Worm (Caenorhabditis elegans): ENCODE measurements around the gene otpl-7.

Gene otpl-7

ce11 chrV:8533067-8533466 is 11.8 kb downstream of the otpl-7 start, which contains the start of the genes his-8 and his-7:
Gene his-8, minus strand, starts transcription at chrV:8533086.
Gene his-7, plus strand, starts transcription at chrV:8533379.
- peak; percentile 54; the same call in 1 of the 2 replicates for TF ChIP-seq sea-1 (GFP tag; conservative IDR thresholded peaks at IDR 0.05)
- peak; percentile 14; the same call in 1 of the 2 replicates for TF ChIP-seq tbx-11 (GFP tag; IDR thresholded peaks at IDR 0.05)

DNA sequence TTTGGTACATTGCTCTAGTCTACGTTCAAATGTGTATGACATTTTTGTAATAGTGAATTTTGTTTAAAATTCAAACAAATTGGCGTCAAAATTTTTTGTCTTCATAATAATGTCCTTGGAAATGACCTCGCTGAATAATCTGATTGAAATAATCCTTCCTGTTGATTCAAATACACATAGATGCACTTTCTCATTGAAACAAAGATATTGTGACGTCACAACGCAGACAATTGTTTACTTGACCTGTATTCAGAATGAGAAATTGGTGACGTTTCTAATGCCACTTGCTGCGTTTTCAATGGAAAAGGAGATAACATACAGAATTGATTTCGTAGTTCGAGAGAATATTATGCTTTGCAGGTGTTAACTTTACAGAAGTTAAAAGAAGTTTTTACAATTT is 12.6 kb downstream of the otpl-7 start:
- TF ChIP-seq ceh-36 (tag; optimal IDR thresholded peaks at IDR 0.05) (no peak), B0310.2 (tag; optimal IDR thresholded peaks at IDR 0.05) (no peak), flt-1 (GFP tag; IDR thresholded peaks at IDR 0.05) (no peak), ceh-13 (GFP tag; optimal IDR thresholded peaks at IDR 0.05) (no peak), tbx-37 (GFP tag; conservative IDR thresholded peaks at IDR 0.05) (no peak), F13C5.2 (tag; optimal IDR thresholded peaks at IDR 0.05) (no peak), tbx-11 (GFP tag; IDR thresholded peaks at IDR 0.05) (no peak), ets-7 (tag; optimal IDR thresholded peaks at IDR 0.05) (no peak), hnd-1 (tag; optimal IDR thresholded peaks at IDR 0.05) (no peak), pes-1 (GFP tag; IDR thresholded peaks at IDR 0.05) (no peak), sea-1 (GFP tag; conservative IDR thresholded peaks at IDR 0.05) (no peak), hmg-4 (GFP tag; optimal IDR thresholded peaks at IDR 0.05) (no peak), aly-1 (tag; optimal IDR thresholded peaks at IDR 0.05) (no peak), hmbx-1 (tag; optimal IDR thresholded peaks at IDR 0.05) (no peak), ama-1 (optimal IDR thresholded peaks at IDR 0.05) (no peak), scrt-1 (GFP tag; IDR thresholded peaks at IDR 0.05) (no peak), tra-4 (tag; optimal IDR thresholded peaks at IDR 0.05) (no peak)

- TF ChIP-seq pes-1 (GFP tag; IDR thresholded peaks at IDR 0.05), result peak; percentile 70
- peak; percentile 52; the same call in 1 of the 2 replicates for TF ChIP-seq tbx-11 (GFP tag; IDR thresholded peaks at IDR 0.05)
- TF ChIP-seq tbx-37 (GFP tag; conservative IDR thresholded peaks at IDR 0.05), result peak; percentile 63; the same call in 1 of the 2 replicates
- peak; percentile 42 for TF ChIP-seq hmg-4 (GFP tag; optimal IDR thresholded peaks at IDR 0.05)
- peak; percentile 91 for TF ChIP-seq ama-1 (optimal IDR thresholded peaks at IDR 0.05)
- TF ChIP-seq scrt-1 (GFP tag; IDR thresholded peaks at IDR 0.05), result 0 out of 2 replicates have a peak, but pooled peaks have one; percentile 53
- peak; percentile 65; the same call in 1 of the 2 replicates for TF ChIP-seq flt-1 (GFP tag; IDR thresholded peaks at IDR 0.05)
- TF ChIP-seq sea-1 (GFP tag; conservative IDR thresholded peaks at IDR 0.05), result peak; percentile 75; the same call in 1 of the 2 replicates
Measured at ce11 chrV:8534534-8535283, 13.4 kb downstream of the otpl-7 start, which contains the start of the genes his-6 and his-5. Gene his-6, minus strand, starts transcription at chrV:8534977. Gene his-5, plus strand, starts transcription at chrV:8535214.

ce11 chrV:8536213-8536612 is 14.9 kb downstream of the otpl-7 start, which contains the start of gene his-39:
Gene his-39, plus strand, starts transcription at chrV:8536513.
- TF ChIP-seq pes-1 (GFP tag; IDR thresholded peaks at IDR 0.05) (no peak), ama-1 (optimal IDR thresholded peaks at IDR 0.05) (no peak), tra-4 (tag; optimal IDR thresholded peaks at IDR 0.05) (no peak), scrt-1 (GFP tag; IDR thresholded peaks at IDR 0.05) (no peak), flt-1 (GFP tag; IDR thresholded peaks at IDR 0.05) (no peak), sea-1 (GFP tag; conservative IDR thresholded peaks at IDR 0.05) (no peak), ceh-36 (tag; optimal IDR thresholded peaks at IDR 0.05) (no peak), hmg-4 (GFP tag; optimal IDR thresholded peaks at IDR 0.05) (no peak), aly-1 (tag; optimal IDR thresholded peaks at IDR 0.05) (no peak), hnd-1 (tag; optimal IDR thresholded peaks at IDR 0.05) (no peak)

- TF ChIP-seq hmbx-1 (tag; optimal IDR thresholded peaks at IDR 0.05), result no peak
- TF ChIP-seq tra-4 (tag; optimal IDR thresholded peaks at IDR 0.05), result no peak
- no peak for TF ChIP-seq F13C5.2 (tag; optimal IDR thresholded peaks at IDR 0.05)
- TF ChIP-seq pes-1 (GFP tag; IDR thresholded peaks at IDR 0.05), result no peak
- no peak for TF ChIP-seq aly-1 (tag; optimal IDR thresholded peaks at IDR 0.05)
- TF ChIP-seq ceh-36 (tag; optimal IDR thresholded peaks at IDR 0.05), result no peak
- no peak for TF ChIP-seq ets-7 (tag; optimal IDR thresholded peaks at IDR 0.05)
- TF ChIP-seq sea-1 (GFP tag; conservative IDR thresholded peaks at IDR 0.05), result no peak
- no peak for TF ChIP-seq B0310.2 (tag; optimal IDR thresholded peaks at IDR 0.05)
- TF ChIP-seq scrt-1 (GFP tag; IDR thresholded peaks at IDR 0.05), result no peak
- no peak for TF ChIP-seq tbx-37 (GFP tag; conservative IDR thresholded peaks at IDR 0.05)
- no peak for TF ChIP-seq ama-1 (optimal IDR thresholded peaks at IDR 0.05)
- TF ChIP-seq hnd-1 (tag; optimal IDR thresholded peaks at IDR 0.05), result no peak
- TF ChIP-seq ceh-13 (GFP tag; optimal IDR thresholded peaks at IDR 0.05), result no peak
- no peak for TF ChIP-seq hmg-4 (GFP tag; optimal IDR thresholded peaks at IDR 0.05)
Measured at ce11 chrV:8537031-8537430, 15.7 kb downstream of the otpl-7 start, which contains the start of gene otpl-4. Gene otpl-4, plus strand, starts transcription at chrV:8537331.

DNA sequence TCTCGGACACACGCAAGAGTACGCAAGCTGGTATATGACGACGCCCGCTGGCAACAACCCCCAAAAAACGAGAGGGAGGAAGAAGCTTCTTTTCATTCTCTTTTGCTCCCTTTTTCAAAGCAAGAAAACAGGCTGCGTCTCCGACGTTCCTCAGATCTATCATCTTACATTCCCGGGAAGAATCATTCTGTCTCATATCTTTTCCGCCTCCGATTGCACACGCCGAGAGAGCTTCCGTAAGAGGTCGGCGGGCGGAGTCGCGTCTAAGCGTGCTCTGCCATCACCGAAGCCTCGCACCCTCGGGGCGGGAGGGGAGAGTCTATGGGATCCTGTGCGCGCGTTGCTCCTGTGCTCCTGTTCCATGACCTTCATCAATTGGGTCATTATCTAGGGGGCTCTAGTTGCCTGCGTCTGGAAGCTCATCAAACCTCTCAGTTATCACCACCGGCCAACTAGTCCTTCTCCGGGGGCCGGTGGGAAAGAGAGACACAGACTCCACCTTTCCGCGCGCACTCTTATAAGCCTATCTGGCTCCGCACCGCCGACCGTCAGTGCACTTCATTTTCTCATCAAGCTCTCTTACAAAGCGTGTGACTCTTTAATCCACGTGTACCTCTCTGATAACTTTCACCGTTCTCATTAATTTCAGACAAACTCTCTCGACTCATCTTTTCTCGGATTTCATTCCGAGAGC is 24.4 kb downstream of the otpl-7 start, which contains the start of the genes slc-17.8 and asns-1:
TSS of gene slc-17.8 (minus strand) at position 51 of the 694 bp plus-strand sequence.
TSS of gene asns-1 (plus strand) at position 644 of the 694 bp plus-strand sequence.
- no peak for TF ChIP-seq scrt-1 (GFP tag; IDR thresholded peaks at IDR 0.05)
- no peak for TF ChIP-seq ceh-13 (GFP tag; optimal IDR thresholded peaks at IDR 0.05)
- no peak for TF ChIP-seq ceh-36 (tag; optimal IDR thresholded peaks at IDR 0.05)
- no peak for TF ChIP-seq hmbx-1 (tag; optimal IDR thresholded peaks at IDR 0.05)
- no peak for TF ChIP-seq sea-1 (GFP tag; conservative IDR thresholded peaks at IDR 0.05)
- TF ChIP-seq flt-1 (GFP tag; IDR thresholded peaks at IDR 0.05), result no peak
- TF ChIP-seq tbx-11 (GFP tag; IDR thresholded peaks at IDR 0.05), result no peak
- no peak for TF ChIP-seq B0310.2 (tag; optimal IDR thresholded peaks at IDR 0.05)
- no peak for TF ChIP-seq hmg-4 (GFP tag; optimal IDR thresholded peaks at IDR 0.05)
- TF ChIP-seq aly-1 (tag; optimal IDR thresholded peaks at IDR 0.05), result no peak
- no peak for TF ChIP-seq hnd-1 (tag; optimal IDR thresholded peaks at IDR 0.05)
- TF ChIP-seq tra-4 (tag; optimal IDR thresholded peaks at IDR 0.05), result no peak
- no peak for TF ChIP-seq F13C5.2 (tag; optimal IDR thresholded peaks at IDR 0.05)
- TF ChIP-seq pes-1 (GFP tag; IDR thresholded peaks at IDR 0.05), result no peak
- no peak for TF ChIP-seq tbx-37 (GFP tag; conservative IDR thresholded peaks at IDR 0.05)
- no peak for TF ChIP-seq ama-1 (optimal IDR thresholded peaks at IDR 0.05)

Measured in whole organism, early embryonic.